Worm (Caenorhabditis elegans) whole organism, young adult: ENCODE results near the gene sti-1.

Source experiments
- B0035.1 ChIP-seq: sonication (generic microtip); optimal IDR thresholded peaks from 2 replicates; lab custom pipeline; 2016; ENCODE audit warnings: missing genetic modification characterization, mild to moderate bottlenecking, missing compliant biosample characterization, missing genotype, missing genetic modification reagents
- B0336.3 ChIP-seq: fragments of 200-800 bp; sonication (Bioruptor generic); IDR thresholded peaks from 2 replicates; pipeline ENCODE4 v1.3.6; 2022; ENCODE audit warnings: missing genetic modification characterization, missing compliant biosample characterization
- C06A6.2 ChIP-seq: fragments of 200-800 bp; sonication (Bioruptor generic); conservative IDR thresholded peaks from 2 replicates; pipeline ENCODE4 v1.3.6; 2022; ENCODE audit warnings: missing genetic modification characterization, missing compliant biosample characterization
- F49E8.2 ChIP-seq: sonication (generic microtip); optimal IDR thresholded peaks from 3 replicates; lab custom pipeline; 2017; ENCODE audit warnings: missing genetic modification characterization, mild to moderate bottlenecking, missing compliant biosample characterization, antibody characterized with exemption, moderate library complexity; ENCODE audit not compliant: insufficient read depth
- F55B11.4 ChIP-seq: sonication (generic microtip); optimal IDR thresholded peaks from 2 replicates; lab custom pipeline; 2016; ENCODE audit warnings: missing compliant biosample characterization, missing genetic modification characterization, borderline replicate concordance; ENCODE audit not compliant: insufficient read depth
- F57A8.1 ChIP-seq: fragments of 200-800 bp; sonication (Bioruptor generic); optimal IDR thresholded peaks from 2 replicates; lab custom pipeline; 2018; ENCODE audit warnings: mild to moderate bottlenecking, missing genetic modification characterization, moderate library complexity, missing compliant biosample characterization
- K11D2.4 ChIP-seq: fragments of 200-800 bp; sonication (Bioruptor generic); IDR thresholded peaks from 2 replicates; pipeline ENCODE4 v1.3.6; 2022; ENCODE audit warnings: missing genetic modification reagents, missing genetic modification characterization, missing compliant biosample characterization
- K12H6.12 ChIP-seq: fragments of 200-800 bp; sonication (Bioruptor generic); optimal IDR thresholded peaks from 2 replicates; lab custom pipeline; 2018; ENCODE audit warnings: mild to moderate bottlenecking, missing genetic modification characterization, missing compliant biosample characterization
- T07F8.4 ChIP-seq: sonication (generic microtip); optimal IDR thresholded peaks from 2 replicates; lab custom pipeline; 2016; ENCODE audit warnings: mild to moderate bottlenecking, missing genetic modification characterization, moderate library complexity, missing compliant biosample characterization
- Y53G8AR.9 ChIP-seq: fragments of 200-800 bp; sonication (Bioruptor generic); conservative IDR thresholded peaks from 2 replicates; pipeline ENCODE4 v1.3.6; 2022; ENCODE audit warnings: missing genetic modification reagents, missing genetic modification characterization, missing compliant biosample characterization
- Y67H2A.10 ChIP-seq: fragments of 200-800 bp; sonication (Bioruptor generic); conservative IDR thresholded peaks from 2 replicates; pipeline ENCODE4 v1.3.6; 2022; ENCODE audit warnings: missing genetic modification reagents, missing genetic modification characterization, missing compliant biosample characterization
- ZK185.1 ChIP-seq: sonication (generic microtip); optimal IDR thresholded peaks from 2 replicates; lab custom pipeline; 2016; ENCODE audit warnings: mild to moderate bottlenecking, missing genetic modification characterization, missing compliant biosample characterization; ENCODE audit not compliant: poor library complexity, severe bottlenecking
- aptf-3 ChIP-seq: fragments of 200-800 bp; sonication (Bioruptor generic); IDR thresholded peaks from 2 replicates; pipeline ENCODE4 v1.3.6; 2022; ENCODE audit warnings: missing genetic modification characterization, missing compliant biosample characterization
- attf-6 ChIP-seq: fragments of 200-800 bp; sonication (Bioruptor generic); IDR thresholded peaks from 2 replicates; pipeline ENCODE4 v1.3.6; 2022; ENCODE audit warnings: missing genetic modification reagents, missing genetic modification characterization, missing compliant biosample characterization
- ccch-3 ChIP-seq: fragments of 200-800 bp; sonication (Bioruptor generic); optimal IDR thresholded peaks from 2 replicates; lab custom pipeline; 2018; ENCODE audit warnings: mild to moderate bottlenecking, missing genetic modification characterization, missing compliant biosample characterization
- cebp-1 ChIP-seq, 2 experiments: fragments of 200-800 bp in 1 of 2; sonication (Bioruptor generic) in 1 of 2; sonication (generic microtip) in 1 of 2; IDR thresholded peaks in 1 of 2; optimal IDR thresholded peaks in 1 of 2; 2 replicates each; pipeline versions ENCODE4 v1.3.6 to Lab custom; 2017 to 2022; ENCODE audit warnings: missing compliant biosample characterization in 2 of 2, missing genetic modification characterization in 2 of 2, mild to moderate bottlenecking in 1 of 2, missing genetic modification reagents in 1 of 2, moderate library complexity in 1 of 2
- ceh-100 ChIP-seq: fragments of 200-800 bp; sonication (Bioruptor generic); IDR thresholded peaks from 2 replicates; pipeline ENCODE4 v1.3.6; 2022; ENCODE audit warnings: missing genetic modification reagents, missing genetic modification characterization, missing compliant biosample characterization
- die-1 ChIP-seq: sonication (generic microtip); optimal IDR thresholded peaks from 2 replicates; lab custom pipeline; 2016; ENCODE audit warnings: missing genotype, mild to moderate bottlenecking, missing genetic modification characterization, missing compliant biosample characterization
- dox-1 ChIP-seq: fragments of 200-800 bp; sonication (Bioruptor generic); IDR thresholded peaks from 2 replicates; pipeline ENCODE4 v1.3.6; 2022; ENCODE audit warnings: missing genetic modification reagents, missing genetic modification characterization, missing compliant biosample characterization
- egl-18 ChIP-seq: fragments of 200-800 bp; sonication (Bioruptor generic); IDR thresholded peaks from 2 replicates; pipeline ENCODE4 v1.3.6; 2022; ENCODE audit warnings: missing genetic modification reagents, missing genetic modification characterization, missing compliant biosample characterization
- egl-44 ChIP-seq: fragments of 200-800 bp; sonication (Bioruptor generic); IDR thresholded peaks from 2 replicates; pipeline ENCODE4 v1.3.6; 2022; ENCODE audit warnings: missing genetic modification reagents, missing genetic modification characterization, missing compliant biosample characterization
- fkh-3 ChIP-seq: sonication (generic microtip); optimal IDR thresholded peaks from 2 replicates; lab custom pipeline; 2016; ENCODE audit warnings: mild to moderate bottlenecking, missing genetic modification characterization, missing compliant biosample characterization
- hlh-12 ChIP-seq: sonication (generic microtip); optimal IDR thresholded peaks from 2 replicates; lab custom pipeline; 2016; ENCODE audit warnings: missing genetic modification characterization, missing compliant biosample characterization
- hlh-26 ChIP-seq: fragments of 200-800 bp; sonication (Bioruptor generic); conservative IDR thresholded peaks from 2 replicates; pipeline ENCODE4 v1.3.6; 2022; ENCODE audit warnings: missing genetic modification reagents, missing genetic modification characterization, missing compliant biosample characterization
- hmg-1.2 ChIP-seq: fragments of 200-800 bp; sonication (Bioruptor generic); IDR thresholded peaks from 2 replicates; pipeline ENCODE4 v1.3.6; 2022; ENCODE audit warnings: missing genetic modification reagents, missing genetic modification characterization, missing compliant biosample characterization
- hmg-20 ChIP-seq: fragments of 200-800 bp; sonication (Bioruptor generic); IDR thresholded peaks from 2 replicates; pipeline ENCODE4 v1.3.6; 2022; ENCODE audit warnings: missing genetic modification reagents, missing genetic modification characterization, missing compliant biosample characterization
- lag-1 ChIP-seq: fragments of 200-800 bp; sonication (Bioruptor generic); IDR thresholded peaks from 2 replicates; pipeline ENCODE4 v1.3.6; 2022; ENCODE audit warnings: missing genetic modification reagents, missing genetic modification characterization, missing compliant biosample characterization
- let-607 ChIP-seq, 2 experiments: fragments of 200-800 bp in 1 of 2; sonication (Bioruptor generic) in 1 of 2; sonication (generic microtip) in 1 of 2; optimal IDR thresholded peaks; 2 replicates each; lab custom pipeline; 2016 to 2018; ENCODE audit warnings: mild to moderate bottlenecking in 2 of 2, missing compliant biosample characterization in 2 of 2, missing genetic modification characterization in 2 of 2, moderate library complexity in 2 of 2, missing genotype in 1 of 2
- lin-35 ChIP-seq, 3 experiments: fragments of 150-350 bp in 2 of 3; sonication (generic microtip) in 1 of 3; optimal IDR thresholded peaks; 2 replicates each; lab custom pipeline; 2014 to 2018; ENCODE audit warnings: missing biosample characterization in 3 of 3, missing genetic modification characterization in 3 of 3, missing genetic modification reagents in 3 of 3
- lir-1 ChIP-seq: fragments of 200-800 bp; sonication (Bioruptor generic); conservative IDR thresholded peaks from 2 replicates; pipeline ENCODE4 v1.3.6; 2022; ENCODE audit warnings: missing genetic modification reagents, missing genetic modification characterization, missing compliant biosample characterization
- madf-3 ChIP-seq: fragments of 200-800 bp; sonication (Bioruptor generic); IDR thresholded peaks from 2 replicates; pipeline ENCODE4 v1.3.6; 2022; ENCODE audit warnings: missing genetic modification reagents, missing genetic modification characterization, missing compliant biosample characterization
- madf-6 ChIP-seq: fragments of 200-800 bp; sonication (Bioruptor generic); IDR thresholded peaks from 2 replicates; pipeline ENCODE4 v1.3.6; 2022; ENCODE audit warnings: missing genetic modification reagents, missing genetic modification characterization, missing compliant biosample characterization
- mcd-1 ChIP-seq: fragments of 200-800 bp; sonication (Bioruptor generic); IDR thresholded peaks from 2 replicates; pipeline ENCODE4 v1.3.6; 2022; ENCODE audit warnings: missing genetic modification reagents, missing genetic modification characterization, missing compliant biosample characterization
- mes-4 ChIP-seq: sonication (generic microtip); optimal IDR thresholded peaks from 2 replicates; lab custom pipeline; 2016; ENCODE audit warnings: missing genotype, missing genetic modification characterization, missing compliant biosample characterization
- nfya-1 ChIP-seq: sonication (generic microtip); optimal IDR thresholded peaks from 2 replicates; lab custom pipeline; 2017; ENCODE audit warnings: antibody characterized with exemption, missing compliant biosample characterization, missing genetic modification characterization, borderline replicate concordance; ENCODE audit not compliant: insufficient read depth
- nhr-90 ChIP-seq: sonication (generic microtip); optimal IDR thresholded peaks from 2 replicates; lab custom pipeline; 2016; ENCODE audit warnings: missing genotype, mild to moderate bottlenecking, missing genetic modification characterization, missing compliant biosample characterization
- rec-8 ChIP-seq, 2 experiments: sonication (generic microtip); optimal IDR thresholded peaks; 2 replicates each; lab custom pipeline; 2016; ENCODE audit warnings: mild to moderate bottlenecking in 2 of 2, missing genetic modification characterization in 2 of 2, missing genetic modification reagents in 2 of 2, missing genotype in 2 of 2, missing biosample characterization in 1 of 2, missing compliant biosample characterization in 1 of 2, moderate library complexity in 1 of 2
- repo-1 ChIP-seq: sonication (generic microtip); optimal IDR thresholded peaks from 2 replicates; lab custom pipeline; 2017; ENCODE audit warnings: mild to moderate bottlenecking, missing genetic modification characterization, missing compliant biosample characterization
- sdz-38 ChIP-seq: sonication (generic microtip); optimal IDR thresholded peaks from 2 replicates; lab custom pipeline; 2016; ENCODE audit warnings: missing genotype, missing genetic modification characterization, missing compliant biosample characterization
- snpc-4 ChIP-seq, 5 experiments: fragments of 150-350 bp in 1 of 5; sonication (generic microtip) in 4 of 5; optimal IDR thresholded peaks; 2 replicates each; lab custom pipeline; 2014 to 2018; ENCODE audit warnings: missing genetic modification characterization in 5 of 5, missing biosample characterization in 3 of 5, antibody characterized with exemption in 2 of 5, mild to moderate bottlenecking in 2 of 5, missing compliant biosample characterization in 2 of 5, missing genotype in 2 of 5, moderate library complexity in 2 of 5, missing genetic modification reagents in 1 of 5
- tlf-1 ChIP-seq: fragments of 200-800 bp; sonication (Bioruptor generic); optimal IDR thresholded peaks from 2 replicates; lab custom pipeline; 2018; ENCODE audit warnings: mild to moderate bottlenecking, missing genetic modification characterization, missing compliant biosample characterization
- unc-62 ChIP-seq: fragments of 150-350 bp; optimal IDR thresholded peaks from 2 replicates; lab custom pipeline; 2014; ENCODE audit warnings: missing biosample characterization, missing genetic modification reagents, missing genetic modification characterization
- xnd-1 ChIP-seq: sonication (generic microtip); optimal IDR thresholded peaks from 2 replicates; lab custom pipeline; 2016; ENCODE audit warnings: missing genotype, missing genetic modification reagents, missing genetic modification characterization, missing compliant biosample characterization
- zfh-2 ChIP-seq: fragments of 200-800 bp; sonication (Bioruptor generic); conservative IDR thresholded peaks from 2 replicates; pipeline ENCODE4 v1.3.6; 2022; ENCODE audit warnings: missing genetic modification reagents, missing genetic modification characterization, missing compliant biosample characterization
- ztf-3 ChIP-seq: fragments of 200-800 bp; sonication (Bioruptor generic); optimal IDR thresholded peaks from 2 replicates; lab custom pipeline; 2018; ENCODE audit warnings: mild to moderate bottlenecking, missing genetic modification characterization, missing compliant biosample characterization
- ztf-6 ChIP-seq: fragments of 200-800 bp; sonication (Bioruptor generic); IDR thresholded peaks from 2 replicates; pipeline ENCODE4 v1.3.6; 2022; ENCODE audit warnings: missing genetic modification reagents, missing genetic modification characterization, missing compliant biosample characterization

Gene sti-1

ce11 chrV:723895-724352 lies 49.4 kb upstream of the sti-1 start, which contains the start of gene fbxb-72 (continued):
- no peak for TF ChIP-seq mes-4 (tag; lab: Kevin White, UChicago)
- TF ChIP-seq lir-1 = peak; percentile 58
- TF ChIP-seq T07F8.4 (tag; lab: Kevin White, UChicago) = no peak
- peak; percentile 90 for TF ChIP-seq repo-1 (tag; lab: Kevin White, UChicago)
- no peak for TF ChIP-seq ztf-6 (GFP tag; lab: Robert Waterston, UW)
- TF ChIP-seq rec-8 (tag; optimal IDR thresholded peaks at IDR 0.05; lab: Kevin White, UChicago) = no peak
- peak; percentile 38; the same call in 1 of the 2 replicates for TF ChIP-seq mcd-1 (GFP tag; lab: Robert Waterston, UW)
- TF ChIP-seq B0035.1 (tag; lab: Kevin White, UChicago) = peak; percentile 71
- TF ChIP-seq C06A6.2 (GFP tag; lab: Robert Waterston, UW) = peak; percentile 71; the same call in 1 of the 2 replicates
- peak; percentile 11 for TF ChIP-seq nhr-90 (tag; lab: Kevin White, UChicago)
- peak; percentile 50 for TF ChIP-seq hmg-1.2 (GFP tag; lab: Robert Waterston, UW)
- TF ChIP-seq tlf-1 (GFP tag; lab: Kevin White, UChicago) = peak; percentile 89
- TF ChIP-seq Y53G8AR.9 (GFP tag; lab: Robert Waterston, UW) = peak; percentile 94
- peak; percentile 41 for TF ChIP-seq F57A8.1 (GFP tag; lab: Kevin White, UChicago)
- TF ChIP-seq zfh-2 (GFP tag; lab: Robert Waterston, UW) = no peak
- TF ChIP-seq unc-62 (GFP tag; lab: Kevin White, UChicago) = no peak
- no peak; the same call in 1 of the 2 replicates for TF ChIP-seq egl-44
- TF ChIP-seq ZK185.1 = peak; percentile 95
- TF ChIP-seq hmg-20 = 0 out of 2 replicates have a peak, but pooled peaks have one; percentile 3
- peak; percentile 78 for TF ChIP-seq K11D2.4
- TF ChIP-seq attf-6 (GFP tag; lab: Robert Waterston, UW) = no peak
- TF ChIP-seq let-607 (tag; optimal IDR thresholded peaks at IDR 0.05; lab: Kevin White, UChicago) = no peak
- TF ChIP-seq ccch-3 (GFP tag; lab: Kevin White, UChicago) = no peak
- no peak for TF ChIP-seq xnd-1 (tag; lab: Kevin White, UChicago)
- no peak for TF ChIP-seq ceh-100 (GFP tag; lab: Robert Waterston, UW)
- no peak for TF ChIP-seq nfya-1
- TF ChIP-seq fkh-3 = no peak
- TF ChIP-seq hlh-26 (GFP tag; lab: Robert Waterston, UW) = no peak
- no peak for TF ChIP-seq madf-6 (GFP tag; lab: Robert Waterston, UW)
- TF ChIP-seq egl-18 = no peak
- TF ChIP-seq K12H6.12 = peak; percentile 53
- TF ChIP-seq die-1 (tag; lab: Kevin White, UChicago) = no peak

DNA sequence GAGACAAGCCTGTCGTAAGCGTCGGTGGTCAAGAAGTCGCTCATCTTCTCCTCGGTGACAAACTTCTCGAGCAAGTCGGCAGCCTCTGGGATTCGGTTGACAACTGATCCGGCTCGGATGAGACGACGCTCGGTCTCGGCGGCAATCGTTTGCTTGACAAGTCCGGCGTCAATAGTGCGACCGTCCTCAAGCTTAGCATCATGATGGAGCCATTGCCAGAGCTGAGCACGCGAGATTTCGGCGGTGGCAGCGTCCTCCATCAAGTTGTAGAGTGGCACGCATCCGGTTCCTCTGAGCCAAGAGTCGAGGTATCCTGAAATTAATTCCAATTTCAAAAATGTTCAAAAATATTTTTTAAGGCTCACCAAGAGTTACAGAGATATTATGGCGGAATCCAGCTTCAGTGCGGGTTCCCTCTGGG lies 48.8 kb upstream of the sti-1 start:
- TF ChIP-seq mes-4 (tag; lab: Kevin White, UChicago) = no peak
- no peak for TF ChIP-seq hmg-20
- TF ChIP-seq snpc-4 (GFP tag; optimal IDR thresholded peaks at IDR 0.05; lab: Kevin White, UChicago) = no peak
- TF ChIP-seq snpc-4 (tag; optimal IDR thresholded peaks at IDR 0.05; lab: Kevin White, UChicago) = no peak
- peak; percentile 6 for TF ChIP-seq B0336.3 (GFP tag; lab: Robert Waterston, UW)
- no peak for TF ChIP-seq hlh-26 (GFP tag; lab: Robert Waterston, UW)
- no peak for TF ChIP-seq cebp-1 (GFP tag; IDR thresholded peaks at IDR 0.05; lab: Robert Waterston, UW)
- no peak for TF ChIP-seq cebp-1 (tag; optimal IDR thresholded peaks at IDR 0.05; lab: Kevin White, UChicago)
- TF ChIP-seq B0035.1 (tag; lab: Kevin White, UChicago) = no peak
- TF ChIP-seq Y67H2A.10 = no peak
- TF ChIP-seq ztf-3 (GFP tag; lab: Kevin White, UChicago) = no peak
- TF ChIP-seq sdz-38 (tag; lab: Kevin White, UChicago) = no peak
- no peak for TF ChIP-seq hlh-12
- TF ChIP-seq F49E8.2 = no peak
- peak in 1 of 3 experiments; percentile 43 for TF ChIP-seq lin-35 (GFP tag; optimal IDR thresholded peaks at IDR 0.05; lab: Kevin White, UChicago)
- TF ChIP-seq dox-1 (GFP tag; lab: Robert Waterston, UW) = no peak
- no peak for TF ChIP-seq madf-3 (GFP tag; lab: Robert Waterston, UW)
- no peak for TF ChIP-seq lag-1 (GFP tag; lab: Robert Waterston, UW)
- TF ChIP-seq F55B11.4 (tag; lab: Kevin White, UChicago) = no peak
- TF ChIP-seq aptf-3 (GFP tag; lab: Robert Waterston, UW) = no peak
